Worm (Caenorhabditis elegans) whole organism, L4 larva: ENCODE results near the gene col-153.
A peak's percentile ranks its signal among the peaks of the same experiment; 100 is the strongest.

ENCODE experiments used
- D1046.2 ChIP-seq: fragments of 200-800 bp; sonication (Bioruptor generic); IDR thresholded peaks from 2 replicates; pipeline ENCODE4 v1.3.6; 2022; ENCODE audit warnings: missing genetic modification characterization, missing compliant biosample characterization
- F26F4.8 ChIP-seq: fragments of 200-800 bp; sonication (Bioruptor generic); conservative IDR thresholded peaks from 2 replicates; pipeline ENCODE4 v1.3.6; 2022; ENCODE audit warnings: missing genetic modification characterization, missing compliant biosample characterization
- F37D6.2 ChIP-seq: sonication (generic microtip); optimal IDR thresholded peaks from 2 replicates; lab custom pipeline; 2016; ENCODE audit warnings: mild to moderate bottlenecking, missing genetic modification characterization, missing compliant biosample characterization
- F49E8.2 ChIP-seq: sonication (generic microtip); optimal IDR thresholded peaks from 2 replicates; lab custom pipeline; 2016; ENCODE audit warnings: missing compliant biosample characterization, mild to moderate bottlenecking, missing genetic modification characterization, borderline replicate concordance
- T20F7.1 ChIP-seq: fragments of 200-800 bp; sonication (Bioruptor generic); optimal IDR thresholded peaks from 2 replicates; lab custom pipeline; 2018; ENCODE audit warnings: mild to moderate bottlenecking, missing genetic modification characterization, missing compliant biosample characterization
- T26A8.4 ChIP-seq: fragments of 200-800 bp; sonication (Bioruptor generic); IDR thresholded peaks from 2 replicates; pipeline ENCODE4 v1.3.6; 2022; ENCODE audit warnings: missing genetic modification characterization, missing compliant biosample characterization
- aha-1 ChIP-seq: fragments of 150-350 bp; peaks from one replicate; lab custom pipeline; 2014; ENCODE audit warnings: missing biosample characterization, missing genetic modification characterization
- aly-2 ChIP-seq: sonication (generic microtip); optimal IDR thresholded peaks from 2 replicates; lab custom pipeline; 2018; ENCODE audit warnings: missing biosample characterization, missing genetic modification characterization
- arid-1 ChIP-seq: fragments of 200-800 bp; sonication (Bioruptor generic); conservative IDR thresholded peaks from 2 replicates; pipeline ENCODE4 v1.3.6; 2022; ENCODE audit warnings: missing genetic modification reagents, missing genetic modification characterization, missing compliant biosample characterization
- cey-2 ChIP-seq: sonication (generic microtip); optimal IDR thresholded peaks from 3 replicates; lab custom pipeline; 2017; ENCODE audit warnings: missing genetic modification characterization, mild to moderate bottlenecking, missing compliant biosample characterization, antibody characterized with exemption, borderline replicate concordance; ENCODE audit not compliant: insufficient read depth
- ctbp-1 ChIP-seq: fragments of 200-800 bp; sonication (Bioruptor generic); IDR thresholded peaks from 2 replicates; pipeline ENCODE4 v1.3.6; 2022; ENCODE audit warnings: missing genetic modification reagents, missing genetic modification characterization, missing compliant biosample characterization
- daf-16 ChIP-seq, 3 experiments: sonication (generic microtip); optimal IDR thresholded peaks; 2 replicates each; lab custom pipeline; 2016 to 2017; ENCODE audit warnings: missing genetic modification characterization in 3 of 3, missing genetic modification reagents in 3 of 3, mild to moderate bottlenecking in 2 of 3, missing compliant biosample characterization in 2 of 3, missing biosample characterization in 1 of 3, moderate library complexity in 1 of 3
- daf-19 ChIP-seq: fragments of 200-800 bp; sonication (Bioruptor generic); conservative IDR thresholded peaks from 2 replicates; pipeline ENCODE4 v1.3.6; 2022; ENCODE audit warnings: missing genetic modification characterization, missing compliant biosample characterization
- dmd-6 ChIP-seq: fragments of 200-800 bp; sonication (Bioruptor generic); IDR thresholded peaks from 2 replicates; pipeline ENCODE4 v1.3.6; 2022; ENCODE audit warnings: missing genetic modification reagents, missing genetic modification characterization, missing compliant biosample characterization
- dmd-8 ChIP-seq: fragments of 200-800 bp; sonication (Bioruptor generic); IDR thresholded peaks from 2 replicates; pipeline ENCODE4 v1.3.6; 2022; ENCODE audit warnings: missing genetic modification characterization, missing compliant biosample characterization
- dpl-1 ChIP-seq: fragments of 150-350 bp; optimal IDR thresholded peaks from 2 replicates; lab custom pipeline; 2014; ENCODE audit warnings: missing biosample characterization, missing genetic modification reagents, missing genetic modification characterization
- dve-1 ChIP-seq: sonication (generic microtip); optimal IDR thresholded peaks from 2 replicates; lab custom pipeline; 2017; ENCODE audit warnings: antibody characterized with exemption, mild to moderate bottlenecking, missing genetic modification characterization, missing compliant biosample characterization; ENCODE audit not compliant: insufficient read depth
- hif-1 ChIP-seq, 2 experiments: sonication (generic microtip); optimal IDR thresholded peaks; 2 replicates each; lab custom pipeline; 2016 to 2017; ENCODE audit warnings: missing compliant biosample characterization in 2 of 2, missing genetic modification characterization in 2 of 2, missing genetic modification reagents in 2 of 2, missing genotype in 2 of 2, mild to moderate bottlenecking in 1 of 2
- hlh-11 ChIP-seq: fragments of 200-800 bp; sonication (Bioruptor generic); optimal IDR thresholded peaks from 2 replicates; lab custom pipeline; 2018; ENCODE audit warnings: mild to moderate bottlenecking, missing genetic modification characterization, missing compliant biosample characterization
- hlh-30 ChIP-seq: sonication (generic microtip); optimal IDR thresholded peaks from 2 replicates; lab custom pipeline; 2017; ENCODE audit warnings: antibody characterized with exemption, mild to moderate bottlenecking, missing genetic modification characterization, missing compliant biosample characterization; ENCODE audit not compliant: insufficient read depth
- hmg-1.1 ChIP-seq: fragments of 200-800 bp; sonication (Bioruptor generic); IDR thresholded peaks from 2 replicates; pipeline ENCODE4 v1.3.6; 2022; ENCODE audit warnings: missing genetic modification reagents, missing genetic modification characterization, missing compliant biosample characterization
- lin-1 ChIP-seq: fragments of 200-800 bp; sonication (Bioruptor generic); IDR thresholded peaks from 2 replicates; pipeline ENCODE4 v1.3.6; 2022; ENCODE audit warnings: missing genetic modification reagents, missing genetic modification characterization, missing compliant biosample characterization
- lin-13 ChIP-seq: fragments of 150-350 bp; optimal IDR thresholded peaks from 2 replicates; lab custom pipeline; 2014; ENCODE audit warnings: missing biosample characterization, missing genetic modification reagents, missing genetic modification characterization
- lin-38 ChIP-seq: fragments of 200-800 bp; sonication (Bioruptor generic); IDR thresholded peaks from 2 replicates; pipeline ENCODE4 v1.3.6; 2022; ENCODE audit warnings: missing genetic modification reagents, missing genetic modification characterization, missing compliant biosample characterization
- lsy-2 ChIP-seq, 2 experiments: fragments of 150-350 bp in 1 of 2; sonication (generic microtip) in 1 of 2; optimal IDR thresholded peaks; 2 replicates each; lab custom pipeline; 2014 to 2017; ENCODE audit warnings: missing biosample characterization in 2 of 2, missing genetic modification characterization in 2 of 2
- madf-9 ChIP-seq: fragments of 200-800 bp; sonication (Bioruptor generic); conservative IDR thresholded peaks from 2 replicates; pipeline ENCODE4 v1.3.6; 2022; ENCODE audit warnings: missing genetic modification reagents, missing genetic modification characterization, missing compliant biosample characterization
- mep-1 ChIP-seq: fragments of 150-350 bp; sonication (generic microtip); optimal IDR thresholded peaks from 3 replicates; lab custom pipeline; 2014; ENCODE audit warnings: missing biosample characterization, missing genetic modification characterization
- mes-2 ChIP-seq: sonication (generic microtip); optimal IDR thresholded peaks from 2 replicates; lab custom pipeline; 2016; ENCODE audit warnings: missing genotype, mild to moderate bottlenecking, missing genetic modification characterization, missing compliant biosample characterization; ENCODE audit not compliant: poor library complexity, severe bottlenecking
- mxl-3 ChIP-seq: fragments of 200-800 bp; sonication (Bioruptor generic); optimal IDR thresholded peaks from 2 replicates; lab custom pipeline; 2018; ENCODE audit warnings: mild to moderate bottlenecking, missing genetic modification characterization, missing compliant biosample characterization
- nhr-10 ChIP-seq: fragments of 150-350 bp; optimal IDR thresholded peaks from 2 replicates; lab custom pipeline; 2014; ENCODE audit warnings: missing biosample characterization, missing genetic modification characterization
- nhr-102 ChIP-seq: sonication (generic microtip); optimal IDR thresholded peaks from 2 replicates; lab custom pipeline; 2016; ENCODE audit warnings: mild to moderate bottlenecking, missing genetic modification characterization, moderate library complexity, missing compliant biosample characterization
- nhr-11 ChIP-seq: fragments of 150-350 bp; optimal IDR thresholded peaks from 2 replicates; lab custom pipeline; 2014; ENCODE audit warnings: missing biosample characterization, missing genetic modification characterization
- nhr-28 ChIP-seq: fragments of 150-350 bp; optimal IDR thresholded peaks from 2 replicates; lab custom pipeline; 2014; ENCODE audit warnings: missing biosample characterization, missing genetic modification characterization
- nhr-41 ChIP-seq: fragments of 200-800 bp; sonication (Bioruptor generic); IDR thresholded peaks from 2 replicates; pipeline ENCODE4 v1.3.6; 2022; ENCODE audit warnings: missing genetic modification reagents, missing genetic modification characterization, missing compliant biosample characterization
- nhr-48 ChIP-seq: sonication (generic microtip); optimal IDR thresholded peaks from 2 replicates; lab custom pipeline; 2016; ENCODE audit warnings: mild to moderate bottlenecking, missing genetic modification characterization, missing compliant biosample characterization
- nhr-6 ChIP-seq: fragments of 150-350 bp; optimal IDR thresholded peaks from 2 replicates; lab custom pipeline; 2014; ENCODE audit warnings: missing biosample characterization, missing genetic modification characterization
- nhr-77 ChIP-seq: fragments of 150-350 bp; optimal IDR thresholded peaks from 2 replicates; lab custom pipeline; 2014; ENCODE audit warnings: missing biosample characterization, missing genetic modification characterization
- pha-4 ChIP-seq, 2 experiments: fragments of 150-350 bp in 1 of 2; fragments of 200-800 bp in 1 of 2; sonication (Bioruptor generic) in 1 of 2; IDR thresholded peaks in 1 of 2; optimal IDR thresholded peaks in 1 of 2; 2 replicates each; pipeline versions ENCODE4 v1.3.6 to Lab custom; 2014 to 2022; ENCODE audit warnings: missing genetic modification characterization in 2 of 2, missing genetic modification reagents in 2 of 2, missing biosample characterization in 1 of 2, missing compliant biosample characterization in 1 of 2
- pqm-1 ChIP-seq: sonication (generic microtip); optimal IDR thresholded peaks from 2 replicates; lab custom pipeline; 2017; ENCODE audit warnings: missing biosample characterization, missing genetic modification characterization
- rbr-2 ChIP-seq: sonication (generic microtip); optimal IDR thresholded peaks from 2 replicates; lab custom pipeline; 2016; ENCODE audit warnings: missing genotype, missing genetic modification characterization, missing compliant biosample characterization
- set-16 ChIP-seq: fragments of 200-800 bp; sonication (Bioruptor generic); IDR thresholded peaks from 2 replicates; pipeline ENCODE4 v1.3.6; 2022; ENCODE audit warnings: missing genetic modification reagents, missing genetic modification characterization, missing compliant biosample characterization
- spr-1 ChIP-seq: sonication (generic microtip); optimal IDR thresholded peaks from 2 replicates; lab custom pipeline; 2016; ENCODE audit warnings: mild to moderate bottlenecking, missing genetic modification characterization, missing compliant biosample characterization
- tra-1 ChIP-seq: fragments of 200-800 bp; sonication (Bioruptor generic); IDR thresholded peaks from 2 replicates; pipeline ENCODE4 v1.3.6; 2022; ENCODE audit warnings: missing genetic modification reagents, missing genetic modification characterization, missing compliant biosample characterization
- unc-62 ChIP-seq, 3 experiments: fragments of 150-350 bp in 1 of 3; sonication (generic microtip); optimal IDR thresholded peaks in 2 of 3; peaks in 1 of 3; 1 replicate in 1 of 3; 2 replicates in 2 of 3; lab custom pipeline; 2014 to 2017; ENCODE audit warnings: missing biosample characterization in 3 of 3, missing genetic modification characterization in 3 of 3, missing genetic modification reagents in 3 of 3, missing genotype in 1 of 3
- zfp-2 ChIP-seq: sonication (generic microtip); optimal IDR thresholded peaks from 2 replicates; lab custom pipeline; 2016; ENCODE audit warnings: mild to moderate bottlenecking, missing genetic modification characterization, missing compliant biosample characterization
- zfp-3 ChIP-seq: fragments of 200-800 bp; sonication (Bioruptor generic); conservative IDR thresholded peaks from 2 replicates; pipeline ENCODE4 v1.3.6; 2022; ENCODE audit warnings: missing genetic modification reagents, missing genetic modification characterization, missing compliant biosample characterization
- zip-2 ChIP-seq: fragments of 150-350 bp; optimal IDR thresholded peaks from 2 replicates; lab custom pipeline; 2014; ENCODE audit warnings: missing biosample characterization, missing genetic modification characterization
- ztf-7 ChIP-seq: fragments of 150-350 bp; optimal IDR thresholded peaks from 2 replicates; lab custom pipeline; 2014; ENCODE audit warnings: missing biosample characterization, missing genetic modification characterization

col-153 gene

DNA sequence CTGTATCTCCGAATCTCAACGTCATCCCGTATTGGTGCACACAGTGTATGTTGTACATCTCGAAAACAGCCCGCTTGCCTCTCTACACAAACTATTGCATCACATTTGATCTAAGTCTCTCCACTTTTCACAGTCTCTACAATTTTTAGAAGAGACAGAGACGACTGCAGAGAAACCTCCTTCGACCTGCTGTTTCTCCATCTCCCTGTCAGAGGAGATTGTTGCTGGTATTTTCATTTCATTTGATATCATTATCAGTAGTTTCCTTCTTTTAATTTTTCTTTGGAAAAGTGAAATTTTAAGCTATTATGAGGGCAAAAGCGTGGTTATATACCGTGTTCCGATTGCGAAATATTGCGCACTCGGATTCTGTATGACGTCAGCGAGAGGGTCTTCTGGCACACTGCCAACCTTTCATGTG is 9.0 kb upstream of the col-153 start:
- TF ChIP-seq aly-2 (tag; lab: Kevin White, UChicago) (no peak), spr-1 (peak; percentile 71), nhr-77 (tag; lab: Kevin White, UChicago) (peak; percentile 66), lin-38 (GFP tag; lab: Robert Waterston, UW) (peak; percentile 38), ztf-7 (tag; lab: Kevin White, UChicago) (peak; percentile 91), pha-4 (GFP tag; IDR thresholded peaks at IDR 0.05; lab: Robert Waterston, UW) (peak; percentile 82), pha-4 (tag; optimal IDR thresholded peaks at IDR 0.05; lab: Kevin White, UChicago) (no peak), unc-62 (GFP tag; optimal IDR thresholded peaks at IDR 0.05 in 1 of 2; lab: Kevin White, UChicago) (peak in 1 of 2 experiments; percentile 96), unc-62 (tag; optimal IDR thresholded peaks at IDR 0.05; lab: Kevin White, UChicago) (no peak), zfp-2 (tag; lab: Kevin White, UChicago) (no peak), arid-1 (GFP tag; lab: Robert Waterston, UW) (0 out of 2 replicates have a peak, but pooled peaks have one; percentile 10), tra-1 (GFP tag; lab: Robert Waterston, UW) (peak; percentile 33; the same call in 1 of the 2 replicates), cey-2 (tag; lab: Kevin White, UChicago) (peak; percentile 51), dve-1 (tag; lab: Kevin White, UChicago) (peak; percentile 88), pqm-1 (tag; lab: Kevin White, UChicago) (peak; percentile 28), lsy-2 (tag; optimal IDR thresholded peaks at IDR 0.05; lab: Kevin White, UChicago) (peak in 1 of 2 experiments; percentile 73), T26A8.4 (peak; percentile 77; the same call in 1 of the 2 replicates), set-16 (GFP tag; lab: Robert Waterston, UW) (no peak), zip-2 (tag; lab: Kevin White, UChicago) (peak; percentile 96), dmd-8 (GFP tag; lab: Robert Waterston, UW) (no peak), dpl-1 (GFP tag; lab: Kevin White, UChicago) (peak; percentile 36), rbr-2 (tag; lab: Kevin White, UChicago) (peak; percentile 42), nhr-11 (peak; percentile 31), nhr-41 (GFP tag; lab: Robert Waterston, UW) (0 out of 2 replicates have a peak, but pooled peaks have one; percentile 31), daf-19 (GFP tag; lab: Robert Waterston, UW) (0 out of 2 replicates have a peak, but pooled peaks have one; percentile 23), hmg-1.1 (GFP tag; lab: Robert Waterston, UW) (peak; percentile 55; the same call in 1 of the 2 replicates), mes-2 (tag; lab: Kevin White, UChicago) (peak; percentile 61), ctbp-1 (no peak), hif-1 (tag; optimal IDR thresholded peaks at IDR 0.05; lab: Kevin White, UChicago) (peak in 1 of 2 experiments; percentile 51), nhr-10 (tag; lab: Kevin White, UChicago) (peak; percentile 71), lin-13 (GFP tag; lab: Kevin White, UChicago) (peak; percentile 67), nhr-6 (tag; lab: Kevin White, UChicago) (peak; percentile 8), dmd-6 (GFP tag; lab: Robert Waterston, UW) (peak; percentile 85; the same call in 1 of the 2 replicates), zfp-3 (no peak), nhr-28 (tag; lab: Kevin White, UChicago) (peak; percentile 95), D1046.2 (GFP tag; lab: Robert Waterston, UW) (no peak), nhr-48 (tag; lab: Kevin White, UChicago) (peak; percentile 89), daf-16 (GFP tag; optimal IDR thresholded peaks at IDR 0.05; lab: Kevin White, UChicago) (no peak), daf-16 (tag; optimal IDR thresholded peaks at IDR 0.05; lab: Kevin White, UChicago) (peak; percentile 93), hlh-30 (tag; lab: Kevin White, UChicago) (peak; percentile 58), lin-1 (GFP tag; lab: Robert Waterston, UW) (no peak; the same call in 1 of the 2 replicates), hlh-11 (tag; lab: Kevin White, UChicago) (peak; percentile 95), mep-1 (peak; percentile 65), F49E8.2 (tag; lab: Kevin White, UChicago) (no peak), nhr-102 (peak; percentile 82), madf-9 (GFP tag; lab: Robert Waterston, UW) (no peak), F37D6.2 (peak; percentile 33), mxl-3 (GFP tag; lab: Kevin White, UChicago) (peak; percentile 75), T20F7.1 (GFP tag; lab: Kevin White, UChicago) (peak; percentile 28), F26F4.8 (GFP tag; lab: Robert Waterston, UW) (no peak), aha-1 (peak; percentile 49)
